Worm (Caenorhabditis elegans) whole organism, L3 larva: ENCODE results near the gene cnc-5.

Experiments used
- ceh-82 ChIP-seq: fragments of 150-350 bp; optimal IDR thresholded peaks from 2 replicates; lab custom pipeline; 2014; ENCODE audit warnings: missing biosample characterization, missing genetic modification characterization
- mml-1 ChIP-seq: fragments of 150-350 bp; sonication (generic microtip); optimal IDR thresholded peaks from 3 replicates; lab custom pipeline; 2014; ENCODE audit warnings: missing biosample characterization, missing genetic modification characterization
- nhr-25 ChIP-seq: sonication (generic microtip); optimal IDR thresholded peaks from 2 replicates; lab custom pipeline; 2017; ENCODE audit warnings: missing biosample characterization, missing genetic modification characterization
- nhr-77 ChIP-seq: fragments of 150-350 bp; optimal IDR thresholded peaks from 2 replicates; lab custom pipeline; 2014; ENCODE audit warnings: missing biosample characterization, missing genetic modification characterization
- pqm-1 ChIP-seq: fragments of 150-350 bp; optimal IDR thresholded peaks from 2 replicates; lab custom pipeline; 2017; ENCODE audit warnings: missing biosample characterization, missing genetic modification characterization, inconsistent platforms

DNA sequence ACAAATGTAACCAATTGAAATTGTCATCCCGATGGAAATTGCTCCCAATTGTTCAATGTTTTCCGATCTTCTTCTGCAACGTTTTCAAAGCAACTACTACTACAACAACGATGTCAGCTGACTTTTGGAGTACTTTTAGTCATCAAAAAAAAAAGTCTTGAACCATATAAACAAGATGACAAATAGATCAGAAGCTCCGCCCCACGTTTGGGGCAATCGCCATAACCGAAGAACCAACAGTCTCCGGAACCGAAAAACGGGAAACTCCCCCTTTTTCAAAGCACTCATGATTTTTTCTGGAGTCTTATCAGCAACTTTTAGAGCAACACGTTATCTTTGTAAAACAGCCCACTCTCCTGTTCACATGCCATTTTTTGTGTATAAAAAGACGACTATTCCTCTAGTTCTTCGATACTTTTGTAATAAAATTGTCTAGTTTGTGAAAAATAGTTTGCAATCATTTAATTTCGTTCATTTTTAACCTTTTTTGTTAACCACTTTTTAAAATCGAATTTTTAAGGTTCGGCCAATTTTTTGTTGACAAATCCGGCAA is 14.3 kb downstream of the cnc-5 start:
- TF ChIP-seq ceh-82 (tag; lab: Kevin White, UChicago): no peak
- no peak for TF ChIP-seq nhr-25
- TF ChIP-seq pqm-1 (tag; lab: Kevin White, UChicago): peak; percentile 96
- TF ChIP-seq mml-1: no peak
- no peak for TF ChIP-seq nhr-77 (tag; lab: Kevin White, UChicago)
